Fruit fly (Drosophila melanogaster): ENCODE measurements around the gene ebo.

ebo gene

DNA sequence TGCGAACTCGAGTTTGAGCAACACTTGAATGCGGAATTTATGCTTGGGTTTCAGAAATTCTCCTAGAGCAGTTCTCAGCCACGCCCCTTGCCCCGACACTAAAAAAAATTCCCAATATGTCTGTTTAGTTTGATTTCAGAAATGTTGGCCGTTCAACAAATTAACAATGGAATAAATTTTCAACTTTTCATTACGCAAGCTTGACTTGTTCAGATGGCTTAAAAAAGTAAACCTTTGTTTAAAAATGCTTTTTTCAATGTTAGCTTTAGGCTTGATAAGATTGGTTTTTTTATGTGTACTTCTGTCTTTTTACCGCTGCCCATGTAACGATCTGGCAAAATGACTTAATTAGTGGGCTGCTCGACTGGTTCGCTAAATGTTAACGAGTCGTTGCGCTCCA lies 23.7 kb downstream of the ebo start (continued):
- TF ChIP-seq CG6792 (GFP tag; optimal IDR thresholded peaks at IDR 0.05) (no peak), pdm3 (GFP tag; optimal IDR thresholded peaks at IDR 0.05) (peak; percentile 11)

DNA sequence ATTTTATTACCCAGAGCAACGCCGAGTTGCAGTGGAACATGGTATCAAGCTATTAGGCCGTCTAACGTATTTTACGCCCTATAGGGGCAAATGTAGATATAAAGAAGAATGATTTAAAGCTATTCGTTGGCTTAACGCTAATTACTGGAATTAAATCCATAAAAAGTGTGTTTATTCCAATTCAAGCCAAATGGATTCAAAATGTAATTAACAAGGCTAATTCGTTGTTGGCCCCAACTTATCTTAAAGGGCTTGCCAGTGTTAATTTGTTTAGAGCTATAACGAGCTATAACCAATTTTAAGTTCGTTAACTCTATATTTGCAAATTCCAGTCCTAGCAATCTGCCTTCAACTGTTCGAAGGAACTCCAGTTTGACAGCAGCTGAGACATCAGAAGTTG lies 27.4 kb downstream of the ebo start:
- peak; percentile 69 for TF ChIP-seq svp (GFP tag)
- peak; percentile 51 for TF ChIP-seq Eip78C (GFP tag)
- TF ChIP-seq CG8119 (GFP tag; IDR thresholded peaks at IDR 0.05): no peak

DNA sequence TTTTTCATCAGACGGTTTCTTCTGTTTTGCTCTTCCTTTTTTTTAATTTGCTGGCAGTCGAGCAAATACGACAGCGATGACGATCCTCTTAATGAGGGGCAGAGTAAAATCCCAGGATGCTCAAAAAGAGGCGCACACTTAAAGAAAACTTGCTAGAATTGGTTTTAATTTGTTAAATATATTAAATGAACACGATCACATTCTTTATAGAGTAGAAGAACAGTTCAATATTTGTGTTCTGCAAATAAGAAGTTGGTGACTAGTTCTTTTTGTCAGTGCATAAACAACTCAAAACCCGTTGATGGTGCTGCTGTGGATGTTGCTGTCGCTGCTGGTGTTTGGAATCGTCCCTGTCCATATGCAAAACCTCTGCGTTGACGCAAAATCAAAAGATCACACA lies 28.1 kb downstream of the ebo start:
- no peak for TF ChIP-seq Lpt (GFP tag; optimal IDR thresholded peaks at IDR 0.05)
- TF ChIP-seq ss (GFP tag; optimal IDR thresholded peaks at IDR 0.05): peak; percentile 37 to 49
- TF ChIP-seq CG11902 (GFP tag; optimal IDR thresholded peaks at IDR 0.05): peak; percentile 34
- TF ChIP-seq CG7368 (GFP tag; optimal IDR thresholded peaks at IDR 0.05): peak; percentile 43
- TF ChIP-seq CG32006 (GFP tag; optimal IDR thresholded peaks at IDR 0.05): peak; percentile 48
- peak; percentile 77 for TF ChIP-seq vri (GFP tag; optimal IDR thresholded peaks at IDR 0.05)
- TF ChIP-seq svp (GFP tag): peak; percentile 90
- no peak for TF ChIP-seq Hr38 (GFP tag; optimal IDR thresholded peaks at IDR 0.05)
- peak; percentile 68 for TF ChIP-seq CG6792 (GFP tag; optimal IDR thresholded peaks at IDR 0.05)
- peak; percentile 80 for TF ChIP-seq Smox (GFP tag; optimal IDR thresholded peaks at IDR 0.05)
- TF ChIP-seq dac (GFP tag; optimal IDR thresholded peaks at IDR 0.05): no peak
- peak; percentile 24 for TF ChIP-seq Sox15 (GFP tag; optimal IDR thresholded peaks at IDR 0.05)
- no peak for TF ChIP-seq fkh (GFP tag; optimal IDR thresholded peaks at IDR 0.05)
- peak; percentile 53 for TF ChIP-seq achi (GFP tag; optimal IDR thresholded peaks at IDR 0.05)
- TF ChIP-seq CG10669 (GFP tag; optimal IDR thresholded peaks at IDR 0.05): peak; percentile 74
- TF ChIP-seq CG8119 (GFP tag; IDR thresholded peaks at IDR 0.05): peak; percentile 63
- peak; percentile 74 for TF ChIP-seq acj6 (GFP tag; optimal IDR thresholded peaks at IDR 0.05)
- peak; percentile 61 for TF ChIP-seq Ets21C (GFP tag; optimal IDR thresholded peaks at IDR 0.05)
- peak; percentile 73 for TF ChIP-seq Sox14 (GFP tag; optimal IDR thresholded peaks at IDR 0.05)
- TF ChIP-seq CG10631 (GFP tag; optimal IDR thresholded peaks at IDR 0.05): peak; percentile 71
- peak; percentile 65 for TF ChIP-seq CG8632 (GFP tag; optimal IDR thresholded peaks at IDR 0.05)
- no peak for TF ChIP-seq CG6854 (GFP tag; optimal IDR thresholded peaks at IDR 0.05)
- peak; percentile 78 for TF ChIP-seq CG3919 (GFP tag; optimal IDR thresholded peaks at IDR 0.05)
- TF ChIP-seq CG31627 (GFP tag; optimal IDR thresholded peaks at IDR 0.05): peak; percentile 77
- TF ChIP-seq fd85E (GFP tag; optimal IDR thresholded peaks at IDR 0.05): no peak
- peak; percentile 86 for TF ChIP-seq CG6163 (GFP tag; IDR thresholded peaks at IDR 0.05)
- TF ChIP-seq lz (GFP tag; optimal IDR thresholded peaks at IDR 0.05): peak; percentile 78
- peak; percentile 82 for TF ChIP-seq Sox102F (GFP tag; optimal IDR thresholded peaks at IDR 0.05)
- TF ChIP-seq fd59A (GFP tag; optimal IDR thresholded peaks at IDR 0.05): peak; percentile 50
- peak; percentile 65 for TF ChIP-seq OdsH (GFP tag; optimal IDR thresholded peaks at IDR 0.05)
- peak; percentile 86 for TF ChIP-seq Met (GFP tag; optimal IDR thresholded peaks at IDR 0.05)
- TF ChIP-seq Hr4 (GFP tag; optimal IDR thresholded peaks at IDR 0.05): peak; percentile 36
- peak; percentile 71 for TF ChIP-seq pdm3 (GFP tag; optimal IDR thresholded peaks at IDR 0.05)
- no peak for TF ChIP-seq CG16779 (tag; optimal IDR thresholded peaks at IDR 0.05)
- TF ChIP-seq CG6276 (GFP tag; optimal IDR thresholded peaks at IDR 0.05): peak; percentile 9
- peak; percentile 44 for TF ChIP-seq CG1621 (tag; optimal IDR thresholded peaks at IDR 0.05)
- peak; percentile 26 for TF ChIP-seq Eip93F (GFP tag; optimal IDR thresholded peaks at IDR 0.05)
- peak; percentile 73 for TF ChIP-seq dsx (GFP tag; optimal IDR thresholded peaks at IDR 0.05; ENCODE audit: poor library complexity, severe bottlenecking)
- TF ChIP-seq esn (GFP tag; optimal IDR thresholded peaks at IDR 0.05): peak; percentile 83
- TF ChIP-seq Gug (GFP tag; IDR thresholded peaks at IDR 0.05): no peak
- peak; percentile 33 for TF ChIP-seq Blimp-1 (GFP tag; optimal IDR thresholded peaks at IDR 0.05)
- TF ChIP-seq CG3032 (tag; optimal IDR thresholded peaks at IDR 0.05): peak; percentile 63
- peak; percentile 70 for TF ChIP-seq Hr39 (GFP tag; optimal IDR thresholded peaks at IDR 0.05)
- peak; percentile 39 to 40 for TF ChIP-seq salr (GFP tag; optimal IDR thresholded peaks at IDR 0.05)
- peak; percentile 70 for TF ChIP-seq Ets96B (tag; optimal IDR thresholded peaks at IDR 0.05)
- TF ChIP-seq spab (GFP tag; optimal IDR thresholded peaks at IDR 0.05): peak; percentile 60
- no peak for TF ChIP-seq CG11294 (GFP tag; IDR thresholded peaks at IDR 0.05)
